Worm (Caenorhabditis elegans): ENCODE data around the gene pno-1.

- TF ChIP-seq B0336.3 (GFP tag; IDR thresholded peaks at IDR 0.05) (no peak), C17E4.6 (GFP tag; IDR thresholded peaks at IDR 0.05) (no peak), ccch-3 (GFP tag; optimal IDR thresholded peaks at IDR 0.05) (no peak), die-1 (tag; optimal IDR thresholded peaks at IDR 0.05) (no peak), dpl-1 (GFP tag; optimal IDR thresholded peaks at IDR 0.05) (no peak), athp-1 (tag; optimal IDR thresholded peaks at IDR 0.05) (no peak), let-526 (GFP tag; IDR thresholded peaks at IDR 0.05) (no peak), attf-5 (GFP tag; optimal IDR thresholded peaks at IDR 0.05) (no peak), cebp-2 (GFP tag; IDR thresholded peaks at IDR 0.05) (no peak), ama-1 (optimal IDR thresholded peaks at IDR 0.05) (no peak), ama-1 (GFP tag; optimal IDR thresholded peaks at IDR 0.05) (no peak), nhr-90 (tag; optimal IDR thresholded peaks at IDR 0.05) (no peak)
Measured at ce11 chrII:9782337-9782736, 39.7 kb upstream of the pno-1 start, which contains the start of gene T10B9.14.

All from whole organism, young adult.